Worm (Caenorhabditis elegans): ENCODE results near the gene tald-1.

- no peak for TF ChIP-seq nhr-28 (tag; optimal IDR thresholded peaks at IDR 0.05)
- no peak for TF ChIP-seq nhr-76 (tag; optimal IDR thresholded peaks at IDR 0.05)
- no peak for TF ChIP-seq nhr-25 (tag; optimal IDR thresholded peaks at IDR 0.05; ENCODE audit: borderline replicate concordance, insufficient read depth)
- TF ChIP-seq ama-1 (optimal IDR thresholded peaks at IDR 0.05) = no peak
- TF ChIP-seq aha-1 (tag) = no peak
- no peak for TF ChIP-seq lsy-2 (tag; optimal IDR thresholded peaks at IDR 0.05)
- TF ChIP-seq hif-1 (tag; optimal IDR thresholded peaks at IDR 0.05) = no peak
- TF ChIP-seq nhr-11 (tag; optimal IDR thresholded peaks at IDR 0.05) = no peak
- no peak for TF ChIP-seq fos-1 (tag; optimal IDR thresholded peaks at IDR 0.05)
- TF ChIP-seq lin-15B (tag; optimal IDR thresholded peaks at IDR 0.05) = no peak
- TF ChIP-seq lin-13 (GFP tag; optimal IDR thresholded peaks at IDR 0.05) = no peak
- TF ChIP-seq lin-1 (GFP tag; IDR thresholded peaks at IDR 0.05) = no peak
These were observed 37.4 kb downstream of the tald-1 start for ce11 chrIV:4423885-4424284.
